Worm (Caenorhabditis elegans) whole organism, young adult: ENCODE measurements around the gene ttr-49.
"Not testable (repeated sequence)": the region's sequence is repeated elsewhere in the genome, so short reads cannot be mapped to it uniquely, and the experiment has no call there.

Source experiments
- B0336.3 ChIP-seq: fragments of 200-800 bp; sonication (Bioruptor generic); IDR thresholded peaks from 2 replicates; pipeline ENCODE4 v1.3.6; 2022; ENCODE audit warnings: missing genetic modification characterization, missing compliant biosample characterization
- F49E8.2 ChIP-seq: sonication (generic microtip); optimal IDR thresholded peaks from 3 replicates; lab custom pipeline; 2017; ENCODE audit warnings: missing genetic modification characterization, mild to moderate bottlenecking, missing compliant biosample characterization, antibody characterized with exemption, moderate library complexity; ENCODE audit not compliant: insufficient read depth
- F55B11.4 ChIP-seq: sonication (generic microtip); optimal IDR thresholded peaks from 2 replicates; lab custom pipeline; 2016; ENCODE audit warnings: missing compliant biosample characterization, missing genetic modification characterization, borderline replicate concordance; ENCODE audit not compliant: insufficient read depth
- K11D2.4 ChIP-seq: fragments of 200-800 bp; sonication (Bioruptor generic); IDR thresholded peaks from 2 replicates; pipeline ENCODE4 v1.3.6; 2022; ENCODE audit warnings: missing genetic modification reagents, missing genetic modification characterization, missing compliant biosample characterization
- athp-1 ChIP-seq: sonication (generic microtip); optimal IDR thresholded peaks from 2 replicates; lab custom pipeline; 2017; ENCODE audit warnings: mild to moderate bottlenecking, missing genetic modification characterization, missing compliant biosample characterization
- attf-5 ChIP-seq: fragments of 200-800 bp; sonication (Bioruptor generic); optimal IDR thresholded peaks from 2 replicates; lab custom pipeline; 2018; ENCODE audit warnings: mild to moderate bottlenecking, missing genetic modification characterization, missing compliant biosample characterization
- ccch-3 ChIP-seq: fragments of 200-800 bp; sonication (Bioruptor generic); optimal IDR thresholded peaks from 2 replicates; lab custom pipeline; 2018; ENCODE audit warnings: mild to moderate bottlenecking, missing genetic modification characterization, missing compliant biosample characterization
- cebp-1 ChIP-seq, 2 experiments: fragments of 200-800 bp in 1 of 2; sonication (Bioruptor generic) in 1 of 2; sonication (generic microtip) in 1 of 2; IDR thresholded peaks in 1 of 2; optimal IDR thresholded peaks in 1 of 2; 2 replicates each; pipeline versions ENCODE4 v1.3.6 to Lab custom; 2017 to 2022; ENCODE audit warnings: missing compliant biosample characterization in 2 of 2, missing genetic modification characterization in 2 of 2, mild to moderate bottlenecking in 1 of 2, missing genetic modification reagents in 1 of 2, moderate library complexity in 1 of 2
- ceh-27 ChIP-seq: fragments of 200-800 bp; sonication (Bioruptor generic); optimal IDR thresholded peaks from 2 replicates; lab custom pipeline; 2018; ENCODE audit warnings: mild to moderate bottlenecking, missing genetic modification characterization, moderate library complexity, missing compliant biosample characterization
- ceh-40 ChIP-seq: fragments of 200-800 bp; sonication (Bioruptor generic); IDR thresholded peaks from 2 replicates; pipeline ENCODE4 v1.3.6; 2022; ENCODE audit warnings: missing genetic modification characterization, missing compliant biosample characterization
- ceh-91 ChIP-seq: fragments of 200-800 bp; sonication (Bioruptor generic); IDR thresholded peaks from 2 replicates; pipeline ENCODE4 v1.3.6; 2022; ENCODE audit warnings: missing genetic modification reagents, missing genetic modification characterization, missing compliant biosample characterization
- dox-1 ChIP-seq: fragments of 200-800 bp; sonication (Bioruptor generic); IDR thresholded peaks from 2 replicates; pipeline ENCODE4 v1.3.6; 2022; ENCODE audit warnings: missing genetic modification reagents, missing genetic modification characterization, missing compliant biosample characterization
- dpff-1 ChIP-seq: sonication (generic microtip); optimal IDR thresholded peaks from 2 replicates; lab custom pipeline; 2017; ENCODE audit warnings: mild to moderate bottlenecking, missing genetic modification characterization, missing compliant biosample characterization
- egl-44 ChIP-seq: fragments of 200-800 bp; sonication (Bioruptor generic); IDR thresholded peaks from 2 replicates; pipeline ENCODE4 v1.3.6; 2022; ENCODE audit warnings: missing genetic modification reagents, missing genetic modification characterization, missing compliant biosample characterization
- ekl-4 ChIP-seq: fragments of 200-800 bp; sonication (Bioruptor generic); IDR thresholded peaks from 2 replicates; pipeline ENCODE4 v1.3.6; 2022; ENCODE audit warnings: missing genetic modification reagents, missing genetic modification characterization, missing compliant biosample characterization
- ets-4 ChIP-seq: fragments of 200-800 bp; sonication (Bioruptor generic); optimal IDR thresholded peaks from 2 replicates; lab custom pipeline; 2018; ENCODE audit warnings: mild to moderate bottlenecking, missing genetic modification characterization, missing compliant biosample characterization
- lin-26 ChIP-seq: fragments of 200-800 bp; sonication (Bioruptor generic); IDR thresholded peaks from 2 replicates; pipeline ENCODE4 v1.3.6; 2022; ENCODE audit warnings: missing genetic modification reagents, missing genetic modification characterization, missing compliant biosample characterization
- madf-8 ChIP-seq: fragments of 200-800 bp; sonication (Bioruptor generic); conservative IDR thresholded peaks from 2 replicates; pipeline ENCODE4 v1.3.6; 2022; ENCODE audit warnings: missing genetic modification reagents, missing genetic modification characterization, missing compliant biosample characterization
- mel-28 ChIP-seq: sonication (generic microtip); optimal IDR thresholded peaks from 2 replicates; lab custom pipeline; 2016; ENCODE audit warnings: borderline replicate concordance, mild to moderate bottlenecking, missing genetic modification characterization, missing compliant biosample characterization
- nhr-90 ChIP-seq: sonication (generic microtip); optimal IDR thresholded peaks from 2 replicates; lab custom pipeline; 2016; ENCODE audit warnings: missing genotype, mild to moderate bottlenecking, missing genetic modification characterization, missing compliant biosample characterization
- rpc-1 ChIP-seq, 2 experiments: fragments of 150-350 bp in 1 of 2; sonication (generic microtip) in 1 of 2; optimal IDR thresholded peaks; 2 replicates each; lab custom pipeline; 2014 to 2018; ENCODE audit warnings: missing biosample characterization in 1 of 2, missing genetic modification characterization in 1 of 2, missing genetic modification reagents in 1 of 2, missing genotype in 1 of 2
- snpc-3.4 ChIP-seq: sonication (generic microtip); optimal IDR thresholded peaks from 2 replicates; lab custom pipeline; 2017; ENCODE audit warnings: missing genetic modification characterization, mild to moderate bottlenecking, missing compliant biosample characterization, antibody characterized with exemption, moderate library complexity, missing genotype, missing genetic modification reagents
- somi-1 ChIP-seq: fragments of 200-800 bp; sonication (Bioruptor generic); optimal IDR thresholded peaks from 2 replicates; lab custom pipeline; 2018; ENCODE audit warnings: mild to moderate bottlenecking, missing genetic modification characterization, missing compliant biosample characterization
- tbp1 ChIP-seq: fragments of 200-800 bp; sonication (Bioruptor generic); optimal IDR thresholded peaks from 2 replicates; lab custom pipeline; 2018; ENCODE audit warnings: mild to moderate bottlenecking, missing genetic modification characterization, missing compliant biosample characterization
- tbx-9 ChIP-seq: sonication (generic microtip); optimal IDR thresholded peaks from 2 replicates; lab custom pipeline; 2016; ENCODE audit warnings: borderline replicate concordance, missing genetic modification characterization, inconsistent platforms, missing compliant biosample characterization
- unc-130 ChIP-seq: sonication (generic microtip); optimal IDR thresholded peaks from 2 replicates; lab custom pipeline; 2016; ENCODE audit warnings: missing genetic modification reagents, missing genetic modification characterization, missing compliant biosample characterization
- ztf-6 ChIP-seq: fragments of 200-800 bp; sonication (Bioruptor generic); IDR thresholded peaks from 2 replicates; pipeline ENCODE4 v1.3.6; 2022; ENCODE audit warnings: missing genetic modification reagents, missing genetic modification characterization, missing compliant biosample characterization

The ttr-49 gene

DNA sequence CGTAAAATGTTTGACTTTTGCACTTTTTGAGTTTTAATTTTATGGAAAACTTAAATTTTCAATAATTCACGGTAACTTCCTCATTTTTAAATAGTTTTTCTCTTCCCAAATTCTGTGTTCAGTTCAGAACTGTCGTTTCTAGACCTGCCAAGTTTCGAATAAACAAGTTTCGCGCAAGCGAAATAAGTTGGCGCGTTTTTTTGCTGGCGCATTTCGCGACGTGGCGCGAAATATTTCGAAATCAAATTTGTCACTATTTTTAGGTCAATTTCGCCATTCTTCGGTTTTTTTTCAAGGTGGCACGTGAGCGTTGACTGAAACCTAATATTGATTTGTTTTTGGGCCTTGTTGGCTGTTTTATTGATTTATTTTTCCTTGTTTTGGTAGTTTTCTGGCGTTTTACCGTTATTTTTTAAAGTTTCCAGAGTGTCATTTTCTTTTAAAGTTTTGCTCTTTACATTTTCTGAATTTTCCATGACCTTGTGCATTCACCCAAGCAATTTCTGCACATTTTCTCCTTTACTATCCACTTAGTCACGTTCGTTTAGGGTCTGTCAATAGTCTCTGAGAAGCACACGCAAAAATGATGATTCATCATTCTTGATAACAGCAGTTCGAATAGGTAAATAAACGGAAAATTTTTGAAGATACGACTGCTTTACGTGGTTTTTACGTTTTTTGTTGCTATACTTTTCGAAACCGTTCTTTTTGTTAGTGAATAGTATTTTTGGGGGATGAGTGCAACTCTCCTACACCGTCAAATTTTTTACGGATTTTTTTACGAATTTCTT, 26.4 kb upstream of the ttr-49 start (continued):
- no peak for TF ChIP-seq ets-4 (GFP tag; lab: Kevin White, UChicago)
- no peak for TF ChIP-seq tbx-9 (tag; lab: Kevin White, UChicago)
- no peak for TF ChIP-seq tbp1 (GFP tag; lab: Kevin White, UChicago)
- TF ChIP-seq dpff-1, result no peak
- TF ChIP-seq, all 124 proteins: peak for 40

DNA sequence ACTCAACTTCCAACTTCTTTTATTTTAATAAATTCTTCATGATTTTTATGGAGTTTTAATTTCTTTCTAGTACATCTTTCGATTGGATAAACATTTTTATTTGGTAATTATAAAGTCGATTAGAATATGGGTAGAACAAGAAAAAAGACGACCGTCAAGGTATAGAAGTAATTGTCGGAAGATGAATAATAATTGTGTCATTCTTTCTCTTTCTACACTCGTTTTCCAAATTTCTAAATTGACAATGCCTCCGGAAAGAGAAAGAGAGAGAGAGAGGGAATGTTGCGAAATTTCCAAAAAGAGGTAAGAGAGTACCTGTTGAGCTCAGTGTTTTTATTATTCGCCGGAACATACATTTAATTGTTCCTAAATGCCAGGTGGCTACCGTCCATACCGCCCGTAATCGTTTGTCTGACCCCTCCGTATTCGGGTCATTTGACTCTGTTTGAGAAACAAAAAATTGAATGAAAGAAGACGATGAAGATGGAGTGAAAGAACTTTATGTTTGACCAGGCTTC, 25.6 kb upstream of the ttr-49 start, which contains the start of gene E02C12.12:
TSS of gene E02C12.12 (minus strand) at position 468 of the 518 bp plus-strand sequence.
- TF ChIP-seq cebp-1 (GFP tag; IDR thresholded peaks at IDR 0.05; lab: Robert Waterston, UW) (peak; percentile 65; the same call in 1 of the 2 replicates), cebp-1 (tag; optimal IDR thresholded peaks at IDR 0.05; lab: Kevin White, UChicago) (peak; percentile 92), somi-1 (GFP tag; lab: Kevin White, UChicago) (no peak), egl-44 (GFP tag; lab: Robert Waterston, UW) (no peak)
- TF ChIP-seq, all 124 proteins: peak for 1

DNA sequence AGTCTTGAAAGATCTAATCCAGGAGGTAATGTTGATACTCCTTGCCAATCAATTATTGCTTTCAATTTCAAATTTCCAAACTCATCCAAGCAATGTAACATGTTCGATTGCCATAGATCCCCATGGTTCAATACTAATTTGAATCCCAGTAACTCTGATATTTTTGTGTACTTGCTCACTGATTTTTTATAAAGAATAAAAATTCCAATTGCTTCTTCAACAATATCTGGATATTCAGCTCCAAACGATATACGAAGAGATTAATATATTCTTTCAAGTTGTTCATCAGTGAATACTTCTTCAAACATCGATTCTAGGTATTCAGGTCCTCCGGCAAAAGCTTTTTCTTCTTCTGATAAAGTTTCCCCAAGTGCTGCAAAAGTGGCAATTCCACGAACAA, 23.5 kb upstream of the ttr-49 start, which contains the start of gene E02C12.11:
TSS of gene E02C12.11 (minus strand) at position 101 of the 400 bp plus-strand sequence.
- TF ChIP-seq mel-28; tbp1 (GFP tag; lab: Kevin White, UChicago); K11D2.4 (GFP tag; lab: Robert Waterston, UW): not testable (repeated sequence)

DNA sequence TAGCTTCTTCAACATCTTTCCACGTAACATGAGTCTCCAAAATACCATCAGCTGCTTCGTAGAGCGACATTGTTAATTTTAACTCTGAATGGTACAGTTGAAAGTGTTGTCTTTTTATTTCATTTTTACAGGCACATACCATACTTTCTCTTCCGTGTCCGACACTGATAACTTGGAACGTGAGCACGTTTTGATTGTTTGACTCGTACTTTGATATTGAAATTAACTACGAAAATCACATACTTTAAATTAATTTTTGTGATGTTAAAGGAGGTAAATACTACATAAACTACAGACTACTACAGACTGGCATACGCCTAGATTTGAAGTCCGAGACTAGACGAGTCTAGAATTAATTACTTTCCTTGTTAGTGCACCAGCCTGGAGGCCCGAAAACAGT, 22.0 kb upstream of the ttr-49 start, which contains the start of gene E02C12.10:
TSS of gene E02C12.10 (minus strand) at position 75 of the 400 bp plus-strand sequence.
- TF ChIP-seq ekl-4 (no peak), ceh-27 (no peak), madf-8 (no peak), F55B11.4 (tag; lab: Kevin White, UChicago) (no peak)
- TF ChIP-seq, all 124 proteins: peak for 0

DNA sequence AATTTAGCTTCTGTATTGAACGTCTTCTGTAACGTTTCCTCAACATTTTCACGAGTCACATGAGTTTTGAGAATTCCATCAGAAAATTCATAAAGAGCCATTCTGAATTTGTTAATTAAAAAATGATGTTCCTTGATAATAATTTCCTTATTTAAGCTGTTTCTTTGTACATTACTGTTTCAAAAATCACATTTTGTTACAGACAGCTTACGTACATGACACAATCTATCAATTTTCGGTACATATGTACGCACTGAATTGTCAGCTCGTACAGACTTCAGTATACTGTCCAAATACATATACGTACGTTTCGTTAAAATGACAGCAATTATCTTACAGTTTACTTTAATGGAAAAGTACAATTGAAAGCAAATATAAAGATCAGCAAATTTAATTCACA, 20.1 kb upstream of the ttr-49 start, which contains the start of gene E02C12.19:
TSS of gene E02C12.19 (minus strand) at position 101 of the 400 bp plus-strand sequence.
- TF ChIP-seq ceh-91 (no peak), cebp-1 (GFP tag; IDR thresholded peaks at IDR 0.05; lab: Robert Waterston, UW) (no peak), cebp-1 (tag; optimal IDR thresholded peaks at IDR 0.05; lab: Kevin White, UChicago) (no peak), unc-130 (GFP tag; lab: Kevin White, UChicago) (no peak), attf-5 (GFP tag; lab: Kevin White, UChicago) (no peak), ceh-40 (GFP tag; lab: Robert Waterston, UW) (no peak), athp-1 (no peak), B0336.3 (GFP tag; lab: Robert Waterston, UW) (no peak), ztf-6 (GFP tag; lab: Robert Waterston, UW) (no peak), nhr-90 (tag; lab: Kevin White, UChicago) (no peak), F49E8.2 (tag; lab: Kevin White, UChicago) (no peak), dox-1 (GFP tag; lab: Robert Waterston, UW) (no peak), rpc-1 (optimal IDR thresholded peaks at IDR 0.05; lab: Kevin White, UChicago) (no peak), rpc-1 (tag; optimal IDR thresholded peaks at IDR 0.05; lab: Kevin White, UChicago) (no peak), ccch-3 (GFP tag; lab: Kevin White, UChicago) (no peak), lin-26 (no peak), snpc-3.4 (no peak)
- TF ChIP-seq, all 124 proteins: peak for 0
